Worm (Caenorhabditis elegans) whole organism, L1 larva: Measurements from ENCODE around the gene T23E1.1.

Experiments
- C34B4.2 ChIP-seq: sonication (generic microtip); optimal IDR thresholded peaks from 2 replicates; lab custom pipeline; 2017; ENCODE audit warnings: mild to moderate bottlenecking, missing genetic modification characterization, missing compliant biosample characterization
- Y116A8C.19 ChIP-seq: sonication (generic microtip); optimal IDR thresholded peaks from 2 replicates; lab custom pipeline; 2016; ENCODE audit warnings: missing compliant biosample characterization, missing genetic modification characterization, borderline replicate concordance
- aha-1 ChIP-seq: fragments of 150-350 bp; optimal IDR thresholded peaks from 2 replicates; lab custom pipeline; 2014; ENCODE audit warnings: missing biosample characterization, missing genetic modification characterization
- alr-1 ChIP-seq: fragments of 200-800 bp; sonication (Bioruptor generic); optimal IDR thresholded peaks from 2 replicates; lab custom pipeline; 2018; ENCODE audit warnings: borderline replicate concordance, mild to moderate bottlenecking, missing genetic modification characterization, missing compliant biosample characterization
- ama-1 ChIP-seq: fragments of 150-350 bp; optimal IDR thresholded peaks from 2 replicates; lab custom pipeline; 2014
- blmp-1 ChIP-seq: fragments of 150-350 bp; optimal IDR thresholded peaks from 2 replicates; lab custom pipeline; 2014; ENCODE audit warnings: missing biosample characterization, missing genetic modification characterization
- ceh-8 ChIP-seq: fragments of 200-800 bp; sonication (Bioruptor generic); optimal IDR thresholded peaks from 2 replicates; lab custom pipeline; 2018; ENCODE audit warnings: mild to moderate bottlenecking, missing genetic modification characterization, moderate library complexity, missing compliant biosample characterization
- ceh-82 ChIP-seq, 3 experiments: fragments of 150-350 bp in 1 of 3; sonication (generic microtip) in 2 of 3; optimal IDR thresholded peaks; 2 replicates each; lab custom pipeline; 2014 to 2017; ENCODE audit warnings: missing biosample characterization in 3 of 3, missing genetic modification characterization in 3 of 3
- ceh-88 ChIP-seq: fragments of 200-800 bp; sonication (Bioruptor generic); IDR thresholded peaks from 2 replicates; pipeline ENCODE4 v1.3.6; 2022; ENCODE audit warnings: missing genetic modification characterization, missing compliant biosample characterization
- ces-1 ChIP-seq: fragments of 150-350 bp; optimal IDR thresholded peaks from 2 replicates; lab custom pipeline; 2014; ENCODE audit warnings: missing biosample characterization, missing genetic modification reagents, missing genetic modification characterization
- dpl-1 ChIP-seq, 3 experiments: fragments of 150-350 bp in 2 of 3; sonication (generic microtip) in 1 of 3; optimal IDR thresholded peaks; 2 replicates each; lab custom pipeline; 2014 to 2017; ENCODE audit warnings: missing biosample characterization in 3 of 3, missing genetic modification characterization in 3 of 3, missing genetic modification reagents in 3 of 3
- dsc-1 ChIP-seq: sonication (generic microtip); optimal IDR thresholded peaks from 2 replicates; lab custom pipeline; 2016; ENCODE audit warnings: mild to moderate bottlenecking, missing genetic modification characterization, missing compliant biosample characterization
- efl-1 ChIP-seq, 4 experiments: fragments of 150-350 bp; optimal IDR thresholded peaks in 3 of 4; peaks in 1 of 4; 1 replicate in 1 of 4; 2 replicates in 3 of 4; lab custom pipeline; 2014; ENCODE audit warnings: missing biosample characterization in 2 of 4, missing genetic modification characterization in 2 of 4, missing genetic modification reagents in 2 of 4
- elt-2 ChIP-seq: sonication (generic microtip); optimal IDR thresholded peaks from 2 replicates; lab custom pipeline; 2016; ENCODE audit warnings: missing genetic modification characterization, mild to moderate bottlenecking, inconsistent platforms, missing compliant biosample characterization, missing genetic modification reagents
- hpl-2 ChIP-seq: fragments of 150-350 bp; optimal IDR thresholded peaks from 2 replicates; lab custom pipeline; 2014; ENCODE audit warnings: missing biosample characterization, missing genetic modification reagents, missing genetic modification characterization
- isw-1 ChIP-seq: fragments of 200-800 bp; sonication (Bioruptor generic); IDR thresholded peaks from 2 replicates; pipeline ENCODE4 v1.3.6; 2022; ENCODE audit warnings: missing genetic modification characterization, missing compliant biosample characterization
- jun-1 ChIP-seq: fragments of 150-350 bp; optimal IDR thresholded peaks from 2 replicates; lab custom pipeline; 2014; ENCODE audit warnings: missing biosample characterization, missing genetic modification reagents, missing genetic modification characterization
- lin-14 ChIP-seq: fragments of 200-800 bp; sonication (Bioruptor generic); optimal IDR thresholded peaks from 2 replicates; lab custom pipeline; 2018; ENCODE audit warnings: mild to moderate bottlenecking, missing genetic modification characterization, moderate library complexity, missing compliant biosample characterization
- lin-15B ChIP-seq: fragments of 150-350 bp; sonication (generic microtip); optimal IDR thresholded peaks from 3 replicates; lab custom pipeline; 2014; ENCODE audit warnings: missing biosample characterization, missing genetic modification characterization
- lin-35 ChIP-seq, 2 experiments: fragments of 150-350 bp; optimal IDR thresholded peaks; 2 replicates each; lab custom pipeline; 2014; ENCODE audit warnings: missing biosample characterization in 2 of 2, missing genetic modification characterization in 2 of 2, missing genetic modification reagents in 2 of 2
- lin-39 ChIP-seq: fragments of 150-350 bp; optimal IDR thresholded peaks from 2 replicates; lab custom pipeline; 2014; ENCODE audit warnings: missing biosample characterization, missing genetic modification reagents, missing genetic modification characterization
- lsy-2 ChIP-seq, 2 experiments: fragments of 150-350 bp; optimal IDR thresholded peaks; 2 replicates each; lab custom pipeline; 2014; ENCODE audit warnings: missing biosample characterization in 2 of 2, missing genetic modification characterization in 2 of 2
- mef-2 ChIP-seq: fragments of 150-350 bp; optimal IDR thresholded peaks from 2 replicates; lab custom pipeline; 2014; ENCODE audit warnings: missing biosample characterization, missing genetic modification characterization
- nhr-12 ChIP-seq: sonication (generic microtip); optimal IDR thresholded peaks from 2 replicates; lab custom pipeline; 2017; ENCODE audit warnings: missing biosample characterization, missing genetic modification characterization
- nhr-20 ChIP-seq: sonication (generic microtip); optimal IDR thresholded peaks from 2 replicates; lab custom pipeline; 2016; ENCODE audit warnings: mild to moderate bottlenecking, missing genetic modification characterization, missing compliant biosample characterization
- nhr-237 ChIP-seq: fragments of 150-350 bp; optimal IDR thresholded peaks from 2 replicates; lab custom pipeline; 2014; ENCODE audit warnings: missing biosample characterization, missing genetic modification characterization
- nhr-47 ChIP-seq: sonication (generic microtip); optimal IDR thresholded peaks from 2 replicates; lab custom pipeline; 2016; ENCODE audit warnings: mild to moderate bottlenecking, missing genetic modification characterization, moderate library complexity, missing compliant biosample characterization
- nhr-71 ChIP-seq: sonication (generic microtip); optimal IDR thresholded peaks from 2 replicates; lab custom pipeline; 2016; ENCODE audit warnings: mild to moderate bottlenecking, missing genetic modification characterization, moderate library complexity, missing compliant biosample characterization
- nhr-77 ChIP-seq: fragments of 150-350 bp; optimal IDR thresholded peaks from 2 replicates; lab custom pipeline; 2014; ENCODE audit warnings: missing biosample characterization, missing genetic modification characterization
- nhr-84 ChIP-seq: sonication (generic microtip); optimal IDR thresholded peaks from 2 replicates; lab custom pipeline; 2017; ENCODE audit warnings: missing biosample characterization, missing genetic modification characterization
- nhr-85 ChIP-seq: sonication (generic microtip); peaks from one replicate; lab custom pipeline; 2016; ENCODE audit warnings: missing genetic modification characterization, inconsistent platforms, missing compliant biosample characterization
- nhr-90 ChIP-seq: sonication (generic microtip); optimal IDR thresholded peaks from 2 replicates; lab custom pipeline; 2016; ENCODE audit warnings: mild to moderate bottlenecking, missing genetic modification characterization, missing compliant biosample characterization; ENCODE audit not compliant: poor library complexity
- pag-3 ChIP-seq: sonication (generic microtip); optimal IDR thresholded peaks from 2 replicates; lab custom pipeline; 2017; ENCODE audit warnings: missing genetic modification characterization, mild to moderate bottlenecking, missing compliant biosample characterization, antibody characterized with exemption, borderline replicate concordance; ENCODE audit not compliant: insufficient read depth
- pax-3 ChIP-seq: fragments of 200-800 bp; sonication (Bioruptor generic); optimal IDR thresholded peaks from 2 replicates; lab custom pipeline; 2018; ENCODE audit warnings: mild to moderate bottlenecking, missing genetic modification characterization, moderate library complexity, missing compliant biosample characterization
- rnt-1 ChIP-seq: sonication (generic microtip); optimal IDR thresholded peaks from 2 replicates; lab custom pipeline; 2016; ENCODE audit warnings: mild to moderate bottlenecking, missing genetic modification characterization, moderate library complexity, missing compliant biosample characterization
- snpc-4 ChIP-seq: fragments of 150-350 bp; optimal IDR thresholded peaks from 2 replicates; lab custom pipeline; 2014; ENCODE audit warnings: missing biosample characterization, missing genetic modification characterization
- snu-23 ChIP-seq: sonication (generic microtip); optimal IDR thresholded peaks from 2 replicates; lab custom pipeline; 2016; ENCODE audit warnings: missing genetic modification characterization, missing compliant biosample characterization
- sptf-1 ChIP-seq: fragments of 150-350 bp; optimal IDR thresholded peaks from 2 replicates; lab custom pipeline; 2014; ENCODE audit warnings: missing biosample characterization, missing genetic modification characterization
- swsn-7 ChIP-seq: sonication (generic microtip); optimal IDR thresholded peaks from 2 replicates; lab custom pipeline; 2016; ENCODE audit warnings: missing genetic modification characterization, missing compliant biosample characterization
- tbx-2 ChIP-seq: sonication (generic microtip); optimal IDR thresholded peaks from 2 replicates; lab custom pipeline; 2016; ENCODE audit warnings: missing genetic modification characterization, missing compliant biosample characterization
- unc-30 ChIP-seq: sonication (generic microtip); optimal IDR thresholded peaks from 2 replicates; lab custom pipeline; 2017; ENCODE audit warnings: missing biosample characterization, missing genetic modification characterization
- unc-62 ChIP-seq: fragments of 150-350 bp; optimal IDR thresholded peaks from 2 replicates; lab custom pipeline; 2014; ENCODE audit warnings: missing biosample characterization, missing genetic modification reagents, missing genetic modification characterization
- unc-86 ChIP-seq: sonication (generic microtip); optimal IDR thresholded peaks from 2 replicates; lab custom pipeline; 2016; ENCODE audit warnings: missing genetic modification characterization, missing compliant biosample characterization
- vab-15 ChIP-seq: sonication (generic microtip); optimal IDR thresholded peaks from 2 replicates; lab custom pipeline; 2017; ENCODE audit warnings: missing genotype, mild to moderate bottlenecking, missing genetic modification characterization, missing compliant biosample characterization
- xbp-1 ChIP-seq: sonication (generic microtip); optimal IDR thresholded peaks from 2 replicates; lab custom pipeline; 2016; ENCODE audit warnings: missing genetic modification characterization, missing compliant biosample characterization
- ztf-11 ChIP-seq, 2 experiments: sonication (generic microtip); optimal IDR thresholded peaks; 2 replicates each; lab custom pipeline; 2016 to 2017; ENCODE audit warnings: missing genetic modification characterization in 2 of 2, missing biosample characterization in 1 of 2, missing compliant biosample characterization in 1 of 2
- ztf-4 ChIP-seq: fragments of 150-350 bp; optimal IDR thresholded peaks from 2 replicates; lab custom pipeline; 2014; ENCODE audit warnings: missing biosample characterization, missing genetic modification characterization

Gene T23E1.1

ce11 chrIV:3163562-3163961, 12.4 kb downstream of the T23E1.1 start:
- TF ChIP-seq lsy-2 (tag; optimal IDR thresholded peaks at IDR 0.05; lab: Kevin White, UChicago): peak in 1 of 2 experiments; percentile 23
- TF ChIP-seq vab-15: no peak
- peak; percentile 20 for TF ChIP-seq snu-23 (GFP tag; lab: Kevin White, UChicago)
- no peak for TF ChIP-seq ces-1 (GFP tag; lab: Kevin White, UChicago)
- no peak for TF ChIP-seq sptf-1 (tag; lab: Kevin White, UChicago)
- TF ChIP-seq jun-1 (tag; lab: Kevin White, UChicago): no peak
- TF ChIP-seq C34B4.2 (tag; lab: Kevin White, UChicago): no peak
- TF ChIP-seq hpl-2 (GFP tag; lab: Kevin White, UChicago): no peak
- TF ChIP-seq isw-1 (GFP tag; lab: Robert Waterston, UW): no peak
- TF ChIP-seq ztf-4 (tag; lab: Kevin White, UChicago): no peak
- peak; percentile 29 for TF ChIP-seq swsn-7 (tag; lab: Kevin White, UChicago)
- no peak for TF ChIP-seq unc-30
- peak; percentile 18 for TF ChIP-seq unc-86 (tag; lab: Kevin White, UChicago)
- TF ChIP-seq ceh-8 (GFP tag; lab: Kevin White, UChicago): peak; percentile 2
- TF ChIP-seq snpc-4 (tag; lab: Kevin White, UChicago): no peak
- TF ChIP-seq rnt-1 (tag; lab: Kevin White, UChicago): peak; percentile 26
- no peak for TF ChIP-seq ztf-11 (tag; optimal IDR thresholded peaks at IDR 0.05; lab: Kevin White, UChicago)
- no peak for TF ChIP-seq nhr-237
- TF ChIP-seq elt-2 (tag; lab: Kevin White, UChicago): no peak
- no peak for TF ChIP-seq aha-1 (tag; lab: Kevin White, UChicago)
- no peak for TF ChIP-seq ceh-88
- no peak for TF ChIP-seq nhr-12 (tag; lab: Kevin White, UChicago)
- TF ChIP-seq alr-1 (tag; lab: Kevin White, UChicago): no peak
- TF ChIP-seq xbp-1: peak; percentile 14
- TF ChIP-seq tbx-2 (tag; lab: Kevin White, UChicago): peak; percentile 23
- peak in 1 of 3 experiments; percentile 47 for TF ChIP-seq ceh-82 (tag; optimal IDR thresholded peaks at IDR 0.05; lab: Kevin White, UChicago)
- peak; percentile 43 for TF ChIP-seq nhr-71 (tag; lab: Kevin White, UChicago)
- TF ChIP-seq unc-62 (GFP tag; lab: Kevin White, UChicago): no peak
- TF ChIP-seq nhr-90 (tag; lab: Kevin White, UChicago): no peak
- peak in 1 of 2 experiments; percentile 23 for TF ChIP-seq lin-35 (GFP tag; optimal IDR thresholded peaks at IDR 0.05; lab: Kevin White, UChicago)
- TF ChIP-seq nhr-85: no peak
- no peak for TF ChIP-seq dpl-1 (GFP tag; optimal IDR thresholded peaks at IDR 0.05; lab: Kevin White, UChicago)
- peak; percentile 2 for TF ChIP-seq nhr-20 (tag; lab: Kevin White, UChicago)
- no peak for TF ChIP-seq efl-1 (optimal IDR thresholded peaks at IDR 0.05; lab: Kevin White, UChicago)
- peak in 1 of 2 experiments; percentile 8 for TF ChIP-seq efl-1 (GFP tag; optimal IDR thresholded peaks at IDR 0.05 in 1 of 2; lab: Kevin White, UChicago)
- TF ChIP-seq mef-2 (tag; lab: Kevin White, UChicago): no peak
- TF ChIP-seq pag-3 (tag; lab: Kevin White, UChicago): peak; percentile 70
- peak; percentile 44 for TF ChIP-seq nhr-47 (tag; lab: Kevin White, UChicago)
- no peak for TF ChIP-seq nhr-84 (tag; lab: Kevin White, UChicago)
- no peak for TF ChIP-seq blmp-1 (tag; lab: Kevin White, UChicago)
- no peak for TF ChIP-seq lin-15B
- peak; percentile 66 for TF ChIP-seq lin-14
- TF ChIP-seq pax-3 (tag; lab: Kevin White, UChicago): no peak
- no peak for TF ChIP-seq lin-39
- no peak for TF ChIP-seq Y116A8C.19 (tag; lab: Kevin White, UChicago)
- peak; percentile 23 for TF ChIP-seq dsc-1 (tag; lab: Kevin White, UChicago)
- TF ChIP-seq nhr-77 (tag; lab: Kevin White, UChicago): no peak
- no peak for TF ChIP-seq ama-1 (lab: Kevin White, UChicago)
